Fruit fly (Drosophila melanogaster): ENCODE results near the gene brk.
A peak's percentile ranks its signal among the peaks of the same experiment; 100 is the strongest.

The brk gene

dm6 chrX:7305753-7306338 lies 1.9 kb upstream of the brk start (continued):
- TF ChIP-seq mirr (GFP tag; optimal IDR thresholded peaks at IDR 0.05) (no peak), fru (optimal IDR thresholded peaks at IDR 0.05) (no peak), zfh1 (GFP tag; IDR thresholded peaks at IDR 0.05) (0 out of 3 replicates have a peak, but pooled peaks have one; percentile 28), NFAT (GFP tag; IDR thresholded peaks at IDR 0.05) (no peak), z (GFP tag; IDR thresholded peaks at IDR 0.05) (no peak), pan (optimal IDR thresholded peaks at IDR 0.05) (no peak), pan (GFP tag; optimal IDR thresholded peaks at IDR 0.05 in 1 of 2, IDR thresholded peaks at IDR 0.05 in 1 of 2) (no peak), Vsx1 (GFP tag; optimal IDR thresholded peaks at IDR 0.05) (peak; percentile 4), NK7.1 (GFP tag; optimal IDR thresholded peaks at IDR 0.05) (no peak), CG5953 (GFP tag; IDR thresholded peaks at IDR 0.05) (no peak), CG8089 (GFP tag; optimal IDR thresholded peaks at IDR 0.05) (no peak), gce (GFP tag; IDR thresholded peaks at IDR 0.05) (no peak), tio (GFP tag; optimal IDR thresholded peaks at IDR 0.05) (no peak), B-H1 (GFP tag; IDR thresholded peaks at IDR 0.05) (no peak), CG13287 (GFP tag; IDR thresholded peaks at IDR 0.05; ENCODE audit: partially characterized antibody) (no peak), eve (GFP tag; optimal IDR thresholded peaks at IDR 0.05) (no peak), Hr39 (optimal IDR thresholded peaks at IDR 0.05) (no peak), grn (GFP tag; optimal IDR thresholded peaks at IDR 0.05) (no peak), Neu2 (GFP tag; optimal IDR thresholded peaks at IDR 0.05; ENCODE audit: borderline replicate concordance) (no peak), emc (GFP tag; optimal IDR thresholded peaks at IDR 0.05) (no peak), tap (tag; optimal IDR thresholded peaks at IDR 0.05) (no peak), Jarid2 (GFP tag; optimal IDR thresholded peaks at IDR 0.05) (peak; percentile 11), pzg (GFP tag; optimal IDR thresholded peaks at IDR 0.05) (no peak), CG17912 (GFP tag; optimal IDR thresholded peaks at IDR 0.05) (no peak), chif (GFP tag; optimal IDR thresholded peaks at IDR 0.05) (peak; percentile 22 to 56), h (optimal IDR thresholded peaks at IDR 0.05) (no peak), CG4404 (GFP tag; IDR thresholded peaks at IDR 0.05) (peak; percentile 40; the same call in 1 of the 2 replicates), croc (GFP tag; conservative IDR thresholded peaks at IDR 0.05) (peak; percentile 52), wek (GFP tag; optimal IDR thresholded peaks at IDR 0.05) (no peak), seq (GFP tag; IDR thresholded peaks at IDR 0.05) (peak; percentile 58; the same call in 1 of the 2 replicates), cato (GFP tag; optimal IDR thresholded peaks at IDR 0.05; ENCODE audit: borderline replicate concordance) (no peak), bab2 (GFP tag; optimal IDR thresholded peaks at IDR 0.05) (peak; percentile 20), bsh (GFP tag; optimal IDR thresholded peaks at IDR 0.05) (peak; percentile 71 to 89), CG13775 (GFP tag; optimal IDR thresholded peaks at IDR 0.05) (peak; percentile 71), CG10959 (GFP tag; IDR thresholded peaks at IDR 0.05) (no peak), Sry-β (GFP tag; optimal IDR thresholded peaks at IDR 0.05) (no peak), Taf1 (GFP tag; IDR thresholded peaks at IDR 0.05) (no peak), CG6854 (GFP tag; optimal IDR thresholded peaks at IDR 0.05) (peak; percentile 4), CG9215 (GFP tag; IDR thresholded peaks at IDR 0.05) (peak; percentile 45; the same call in 1 of the 2 replicates), CG33213 (GFP tag; optimal IDR thresholded peaks at IDR 0.05) (no peak), zen (tag; optimal IDR thresholded peaks at IDR 0.05) (peak; percentile 13), gfzf (GFP tag; optimal IDR thresholded peaks at IDR 0.05) (no peak), CG15514 (GFP tag; optimal IDR thresholded peaks at IDR 0.05) (no peak), CG32532 (GFP tag; IDR thresholded peaks at IDR 0.05) (peak; percentile 40; the same call in 1 of the 2 replicates), fu2 (GFP tag; optimal IDR thresholded peaks at IDR 0.05) (no peak), CG12391 (tag; optimal IDR thresholded peaks at IDR 0.05) (peak; percentile 33), vfl (GFP tag; optimal IDR thresholded peaks at IDR 0.05) (no peak), tin (GFP tag; optimal IDR thresholded peaks at IDR 0.05) (peak; percentile 52), pb (GFP tag; optimal IDR thresholded peaks at IDR 0.05) (no peak), CG15073 (GFP tag; optimal IDR thresholded peaks at IDR 0.05) (peak; percentile 10), jing (GFP tag; optimal IDR thresholded peaks at IDR 0.05) (no peak), CG10209 (GFP tag; optimal IDR thresholded peaks at IDR 0.05) (peak; percentile 69)
